Worm (Caenorhabditis elegans): ENCODE results near the gene T26E4.3.
"Not testable (repeated sequence)": the region's sequence is repeated elsewhere in the genome, so short reads cannot be mapped to it uniquely, and the experiment has no call there.

Gene T26E4.3

ce11 chrV:15782494-15782893, at the start of gene T26E4.3:
T26E4.3 (plus strand) TSS chrV:15782794.
- TF ChIP-seq flt-1 (GFP tag; IDR thresholded peaks at IDR 0.05) (no peak), tab-1 (GFP tag; IDR thresholded peaks at IDR 0.05) (no peak), ztf-29 (GFP tag; IDR thresholded peaks at IDR 0.05) (no peak), klf-2 (GFP tag; conservative IDR thresholded peaks at IDR 0.05) (no peak), ref-1 (GFP tag; conservative IDR thresholded peaks at IDR 0.05) (no peak), ztf-23 (GFP tag; IDR thresholded peaks at IDR 0.05) (no peak), T22C8.4 (GFP tag; IDR thresholded peaks at IDR 0.05) (no peak), med-1 (GFP tag; optimal IDR thresholded peaks at IDR 0.05; ENCODE audit: insufficient read depth) (no peak), cog-1 (tag; optimal IDR thresholded peaks at IDR 0.05) (no peak)

- TF ChIP-seq T22C8.4 (GFP tag; IDR thresholded peaks at IDR 0.05): no peak
- TF ChIP-seq flt-1 (GFP tag; IDR thresholded peaks at IDR 0.05): no peak
- TF ChIP-seq cog-1 (tag; optimal IDR thresholded peaks at IDR 0.05): no peak
- no peak for TF ChIP-seq tab-1 (GFP tag; IDR thresholded peaks at IDR 0.05)
- TF ChIP-seq ref-1 (GFP tag; conservative IDR thresholded peaks at IDR 0.05): no peak
- TF ChIP-seq med-1 (GFP tag; optimal IDR thresholded peaks at IDR 0.05; ENCODE audit: insufficient read depth): no peak
- no peak for TF ChIP-seq ztf-29 (GFP tag; IDR thresholded peaks at IDR 0.05)
- no peak for TF ChIP-seq ztf-23 (GFP tag; IDR thresholded peaks at IDR 0.05)
- no peak for TF ChIP-seq klf-2 (GFP tag; conservative IDR thresholded peaks at IDR 0.05)
These were observed 49.6 kb upstream of the T26E4.3 start for ce11 chrV:15733020-15733419.

ce11 chrV:15733568-15733967, 49.0 kb upstream of the T26E4.3 start, which contains the start of gene T23D5.3:
T23D5.3 (minus strand) TSS chrV:15733668.
- TF ChIP-seq ztf-23 (GFP tag; IDR thresholded peaks at IDR 0.05) (no peak), klf-2 (GFP tag; conservative IDR thresholded peaks at IDR 0.05) (no peak), T22C8.4 (GFP tag; IDR thresholded peaks at IDR 0.05) (no peak), ztf-29 (GFP tag; IDR thresholded peaks at IDR 0.05) (no peak), flt-1 (GFP tag; IDR thresholded peaks at IDR 0.05) (no peak), tab-1 (GFP tag; IDR thresholded peaks at IDR 0.05) (no peak), cog-1 (tag; optimal IDR thresholded peaks at IDR 0.05) (no peak), med-1 (GFP tag; optimal IDR thresholded peaks at IDR 0.05; ENCODE audit: insufficient read depth) (no peak), ref-1 (GFP tag; conservative IDR thresholded peaks at IDR 0.05) (no peak)

ce11 chrV:15735720-15736119, 46.9 kb upstream of the T26E4.3 start, which contains the start of gene str-27:
str-27 (minus strand) TSS chrV:15735820.
- TF ChIP-seq ztf-29 (GFP tag; IDR thresholded peaks at IDR 0.05): no peak
- TF ChIP-seq flt-1 (GFP tag; IDR thresholded peaks at IDR 0.05): no peak
- TF ChIP-seq tab-1 (GFP tag; IDR thresholded peaks at IDR 0.05): no peak
- no peak for TF ChIP-seq med-1 (GFP tag; optimal IDR thresholded peaks at IDR 0.05; ENCODE audit: insufficient read depth)
- TF ChIP-seq T22C8.4 (GFP tag; IDR thresholded peaks at IDR 0.05): no peak
- no peak for TF ChIP-seq klf-2 (GFP tag; conservative IDR thresholded peaks at IDR 0.05)
- no peak for TF ChIP-seq cog-1 (tag; optimal IDR thresholded peaks at IDR 0.05)
- TF ChIP-seq ref-1 (GFP tag; conservative IDR thresholded peaks at IDR 0.05): no peak
- no peak for TF ChIP-seq ztf-23 (GFP tag; IDR thresholded peaks at IDR 0.05)

- TF ChIP-seq ztf-23 (GFP tag; IDR thresholded peaks at IDR 0.05) (no peak), med-1 (GFP tag; optimal IDR thresholded peaks at IDR 0.05; ENCODE audit: insufficient read depth) (no peak), T22C8.4 (GFP tag; IDR thresholded peaks at IDR 0.05) (no peak), cog-1 (tag; optimal IDR thresholded peaks at IDR 0.05) (no peak), flt-1 (GFP tag; IDR thresholded peaks at IDR 0.05) (no peak), ref-1 (GFP tag; conservative IDR thresholded peaks at IDR 0.05) (no peak)
These were observed 40.7 kb upstream of the T26E4.3 start, which contains the start of gene str-18 for ce11 chrV:15741851-15742250. str-18 (minus strand) TSS chrV:15741951.

ce11 chrV:15744366-15744765, 38.2 kb upstream of the T26E4.3 start, which contains the start of gene str-19:
str-19 (minus strand) TSS chrV:15744466.
- TF ChIP-seq med-1 (GFP tag; optimal IDR thresholded peaks at IDR 0.05; ENCODE audit: insufficient read depth); klf-2 (GFP tag; conservative IDR thresholded peaks at IDR 0.05); ztf-29 (GFP tag; IDR thresholded peaks at IDR 0.05): not testable (repeated sequence)

ce11 chrV:15748343-15748742, 34.3 kb upstream of the T26E4.3 start, which contains the start of gene T23D5.8:
T23D5.8 (minus strand) TSS chrV:15748443.
- TF ChIP-seq ref-1 (GFP tag; conservative IDR thresholded peaks at IDR 0.05); cog-1 (tag; optimal IDR thresholded peaks at IDR 0.05); med-1 (GFP tag; optimal IDR thresholded peaks at IDR 0.05; ENCODE audit: insufficient read depth): not testable (repeated sequence)

- TF ChIP-seq T22C8.4 (GFP tag; IDR thresholded peaks at IDR 0.05): no peak
- no peak for TF ChIP-seq ztf-29 (GFP tag; IDR thresholded peaks at IDR 0.05)
- no peak for TF ChIP-seq ref-1 (GFP tag; conservative IDR thresholded peaks at IDR 0.05)
- TF ChIP-seq tab-1 (GFP tag; IDR thresholded peaks at IDR 0.05): no peak
- no peak for TF ChIP-seq flt-1 (GFP tag; IDR thresholded peaks at IDR 0.05)
- TF ChIP-seq klf-2 (GFP tag; conservative IDR thresholded peaks at IDR 0.05): no peak
- TF ChIP-seq med-1 (GFP tag; optimal IDR thresholded peaks at IDR 0.05; ENCODE audit: insufficient read depth): no peak
- TF ChIP-seq ztf-23 (GFP tag; IDR thresholded peaks at IDR 0.05): no peak
- TF ChIP-seq cog-1 (tag; optimal IDR thresholded peaks at IDR 0.05): no peak
These were observed 32.5 kb upstream of the T26E4.3 start, which contains the start of gene str-6 for ce11 chrV:15750130-15750529. str-6 (minus strand) TSS chrV:15750230.

- TF ChIP-seq cog-1 (tag; optimal IDR thresholded peaks at IDR 0.05): no peak
These were observed 30.5 kb upstream of the T26E4.3 start, which contains the start of gene str-43 for ce11 chrV:15752049-15752448. str-43 (minus strand) TSS chrV:15752149.

- TF ChIP-seq cog-1 (tag; optimal IDR thresholded peaks at IDR 0.05); flt-1 (GFP tag; IDR thresholded peaks at IDR 0.05); tab-1 (GFP tag; IDR thresholded peaks at IDR 0.05): not testable (repeated sequence)
These were observed 29.7 kb upstream of the T26E4.3 start, which contains the start of gene str-5 for ce11 chrV:15752941-15753340. str-5 (plus strand) TSS chrV:15753241.

Measured in whole organism, midembryonic.